Fruit fly (Drosophila melanogaster): ENCODE measurements around the gene Tasp1.

DNA sequence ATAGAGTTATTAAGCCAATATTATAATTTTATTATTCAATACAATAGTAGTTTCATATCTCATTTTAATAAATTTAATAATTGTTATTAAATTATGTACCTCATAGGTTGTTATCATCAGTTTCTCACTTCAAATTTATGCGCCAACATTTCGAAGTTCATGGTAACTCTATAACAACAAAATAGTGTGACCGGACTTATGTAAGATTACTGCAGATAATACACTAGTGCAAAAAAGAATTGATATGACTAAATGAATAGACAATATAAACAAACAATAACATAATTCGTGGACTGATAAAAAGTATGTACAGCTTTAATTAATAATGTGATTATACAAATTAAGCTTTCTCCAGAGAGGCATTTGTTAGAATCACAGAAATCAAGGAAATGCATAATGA lies 34.5 kb upstream of the Tasp1 start, which contains the start of gene Strump:
- TF ChIP-seq Myc (optimal IDR thresholded peaks at IDR 0.05) (no peak), psq (optimal IDR thresholded peaks at IDR 0.05) (no peak), Sin3A (optimal IDR thresholded peaks at IDR 0.05) (no peak), h (optimal IDR thresholded peaks at IDR 0.05) (no peak)

All from Kc167 (cell line).